Worm (Caenorhabditis elegans) whole organism, midembryonic: ENCODE data around the gene C05D2.8.
A peak's percentile ranks its signal among the peaks of the same experiment; 100 is the strongest.

Experiments
- T22C8.4 ChIP-seq: fragments of 200-800 bp; sonication (Bioruptor generic); IDR thresholded peaks from 2 replicates; pipeline ENCODE4 v1.3.6; 2022; ENCODE audit warnings: missing genetic modification characterization, missing compliant biosample characterization
- cog-1 ChIP-seq: sonication (generic microtip); optimal IDR thresholded peaks from 2 replicates; lab custom pipeline; 2016; ENCODE audit warnings: missing genetic modification characterization, missing compliant biosample characterization
- flt-1 ChIP-seq: fragments of 200-800 bp; sonication (Bioruptor generic); IDR thresholded peaks from 2 replicates; pipeline ENCODE4 v1.3.6; 2022; ENCODE audit warnings: missing genetic modification characterization, missing compliant biosample characterization
- klf-2 ChIP-seq: fragments of 200-800 bp; sonication (Bioruptor generic); conservative IDR thresholded peaks from 2 replicates; pipeline ENCODE4 v1.3.6; 2022; ENCODE audit warnings: missing genetic modification reagents, missing genetic modification characterization, missing compliant biosample characterization
- med-1 ChIP-seq: sonication (generic microtip); optimal IDR thresholded peaks from 2 replicates; lab custom pipeline; 2017; ENCODE audit warnings: missing genetic modification characterization, mild to moderate bottlenecking, missing compliant biosample characterization, antibody characterized with exemption, missing genetic modification reagents; ENCODE audit not compliant: insufficient read depth
- ref-1 ChIP-seq: fragments of 200-800 bp; sonication (Bioruptor generic); conservative IDR thresholded peaks from 2 replicates; pipeline ENCODE4 v1.3.6; 2022; ENCODE audit warnings: missing genetic modification reagents, missing genetic modification characterization, missing compliant biosample characterization
- tab-1 ChIP-seq: fragments of 200-800 bp; sonication (Bioruptor generic); IDR thresholded peaks from 2 replicates; pipeline ENCODE4 v1.3.6; 2022; ENCODE audit warnings: missing genetic modification characterization, missing compliant biosample characterization
- ztf-23 ChIP-seq: fragments of 200-800 bp; sonication (Bioruptor generic); IDR thresholded peaks from 2 replicates; pipeline ENCODE4 v1.3.6; 2022; ENCODE audit warnings: missing genetic modification reagents, missing genetic modification characterization, missing compliant biosample characterization
- ztf-29 ChIP-seq: fragments of 200-800 bp; sonication (Bioruptor generic); IDR thresholded peaks from 2 replicates; pipeline ENCODE4 v1.3.6; 2022; ENCODE audit warnings: missing genetic modification reagents, missing genetic modification characterization, missing compliant biosample characterization

C05D2.8 gene

DNA sequence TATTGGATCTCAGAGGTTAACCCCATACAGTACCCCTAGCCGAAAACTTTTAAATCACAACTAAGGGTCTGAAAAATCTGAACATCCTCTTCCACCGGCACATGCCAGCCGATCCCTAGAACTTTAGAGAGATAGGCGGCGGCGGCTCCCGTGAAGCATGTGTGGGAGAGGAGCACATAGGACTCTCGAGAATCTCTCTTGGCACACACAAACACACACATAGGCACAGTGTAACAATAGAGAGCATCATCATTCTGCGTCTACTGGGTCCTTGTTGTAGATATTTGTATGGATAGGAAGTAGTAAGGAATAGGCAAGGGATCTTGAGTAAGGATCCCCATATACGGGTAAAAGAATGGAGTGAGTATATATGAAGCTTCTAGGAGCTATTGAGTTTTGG is 44.4 kb downstream of the C05D2.8 start:
- TF ChIP-seq klf-2, result no peak
- no peak for TF ChIP-seq T22C8.4 (GFP tag; lab: Robert Waterston, UW)
- TF ChIP-seq tab-1 (GFP tag; lab: Robert Waterston, UW), result no peak
- TF ChIP-seq ztf-23 (GFP tag; lab: Robert Waterston, UW), result no peak
- TF ChIP-seq cog-1 (tag; lab: Kevin White, UChicago), result no peak

DNA sequence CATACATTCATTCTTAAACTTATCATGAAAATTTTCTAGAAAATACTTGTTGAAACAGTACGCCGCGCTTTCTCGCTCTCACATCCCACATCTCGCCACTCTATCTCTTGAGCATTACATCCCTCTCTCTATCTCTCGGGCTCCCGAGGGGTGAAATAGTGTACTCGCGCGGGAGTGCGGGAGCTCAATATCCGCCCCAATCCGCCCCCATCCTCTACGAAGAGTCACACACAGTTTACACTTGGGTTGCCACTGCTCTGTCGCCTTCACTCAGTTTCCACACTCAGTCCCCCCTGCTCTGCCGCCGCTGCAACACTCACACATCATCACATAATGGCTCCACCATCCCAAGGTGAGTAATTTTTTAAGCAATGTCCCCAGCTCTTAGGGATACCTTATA is 45.3 kb downstream of the C05D2.8 start, which contains the start of gene mlc-3:
Gene mlc-3, plus strand, starts transcription at position 227 of the 400 bp plus-strand sequence.
- TF ChIP-seq ztf-23 (GFP tag; lab: Robert Waterston, UW), result no peak
- peak; percentile 69; the same call in 1 of the 2 replicates for TF ChIP-seq flt-1 (GFP tag; lab: Robert Waterston, UW)
- TF ChIP-seq ztf-29 (GFP tag; lab: Robert Waterston, UW), result no peak

ce11 chrIII:5564325-5564724 is 45.8 kb downstream of the C05D2.8 start:
- TF ChIP-seq cog-1 (tag; lab: Kevin White, UChicago), result no peak
- TF ChIP-seq ref-1, result no peak
- TF ChIP-seq med-1, result no peak
- TF ChIP-seq flt-1 (GFP tag; lab: Robert Waterston, UW), result no peak
- no peak for TF ChIP-seq ztf-29 (GFP tag; lab: Robert Waterston, UW)
- no peak for TF ChIP-seq tab-1 (GFP tag; lab: Robert Waterston, UW)
- TF ChIP-seq T22C8.4 (GFP tag; lab: Robert Waterston, UW), result no peak
- no peak for TF ChIP-seq klf-2
- TF ChIP-seq ztf-23 (GFP tag; lab: Robert Waterston, UW), result no peak

DNA sequence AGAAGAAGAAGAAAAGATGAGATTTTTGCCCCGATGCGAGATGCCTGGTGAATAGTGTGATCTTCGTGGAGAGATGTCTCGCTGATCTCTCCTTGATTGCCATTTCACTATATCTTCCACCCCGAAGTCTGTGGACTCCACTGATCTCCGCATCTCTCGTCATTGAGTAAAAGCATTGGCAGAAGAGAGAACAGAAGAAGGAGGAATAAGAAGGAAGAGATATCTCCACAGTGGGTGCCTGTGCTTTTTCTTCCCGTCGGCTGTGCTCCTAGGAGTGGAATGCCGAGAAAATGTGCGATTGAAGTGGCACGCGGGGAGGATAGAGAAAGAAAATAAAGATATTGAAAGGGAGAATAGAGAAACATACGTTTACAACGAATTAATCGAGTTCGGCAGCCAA is 46.5 kb downstream of the C05D2.8 start:
- no peak for TF ChIP-seq ref-1
- no peak for TF ChIP-seq cog-1 (tag; lab: Kevin White, UChicago)
- no peak for TF ChIP-seq flt-1 (GFP tag; lab: Robert Waterston, UW)
